Worm (Caenorhabditis elegans) whole organism, mixed stage, embryonic: ENCODE results near the gene C05C10.7.

Source experiments
- bed-3 ChIP-seq: fragments of 200-800 bp; sonication (Bioruptor generic); optimal IDR thresholded peaks from 3 replicates; lab custom pipeline; 2018; ENCODE audit warnings: mild to moderate bottlenecking, missing genetic modification characterization, moderate library complexity, missing compliant biosample characterization
- ceh-39 ChIP-seq: fragments of 150-350 bp; optimal IDR thresholded peaks from 2 replicates; lab custom pipeline; 2014; ENCODE audit warnings: missing biosample characterization, missing genetic modification characterization
- ceh-83 ChIP-seq: fragments of 200-800 bp; sonication (Bioruptor generic); optimal IDR thresholded peaks from 2 replicates; lab custom pipeline; 2018; ENCODE audit warnings: mild to moderate bottlenecking, missing genetic modification characterization, missing compliant biosample characterization
- lin-13 ChIP-seq: fragments of 150-350 bp; optimal IDR thresholded peaks from 2 replicates; lab custom pipeline; 2014; ENCODE audit warnings: missing biosample characterization, missing genetic modification characterization
- lin-32 ChIP-seq: fragments of 200-800 bp; sonication (Bioruptor generic); optimal IDR thresholded peaks from 2 replicates; lab custom pipeline; 2018; ENCODE audit warnings: mild to moderate bottlenecking, missing genetic modification characterization, missing compliant biosample characterization
- nhr-28 ChIP-seq: fragments of 150-350 bp; optimal IDR thresholded peaks from 2 replicates; lab custom pipeline; 2014; ENCODE audit warnings: missing biosample characterization, missing genetic modification characterization
- snpc-4 ChIP-seq: fragments of 150-350 bp; optimal IDR thresholded peaks from 2 replicates; lab custom pipeline; 2014; ENCODE audit warnings: missing biosample characterization, missing genetic modification characterization
- sptf-1 ChIP-seq: sonication (generic microtip); optimal IDR thresholded peaks from 2 replicates; lab custom pipeline; 2017; ENCODE audit warnings: mild to moderate bottlenecking, missing genetic modification characterization, moderate library complexity, missing compliant biosample characterization
- unc-62 ChIP-seq: fragments of 150-350 bp; optimal IDR thresholded peaks from 2 replicates; lab custom pipeline; 2014; ENCODE audit warnings: missing biosample characterization, missing genetic modification reagents, missing genetic modification characterization

- TF ChIP-seq ceh-83 = no peak
- no peak for TF ChIP-seq bed-3
- TF ChIP-seq snpc-4 (tag; lab: Kevin White, UChicago) = no peak
- no peak for TF ChIP-seq sptf-1
- TF ChIP-seq nhr-28 = no peak
- TF ChIP-seq lin-13 = no peak
- no peak for TF ChIP-seq lin-32 (GFP tag; lab: Kevin White, UChicago)
- TF ChIP-seq ceh-39 (tag; lab: Kevin White, UChicago) = no peak
- no peak for TF ChIP-seq unc-62 (GFP tag; lab: Kevin White, UChicago)
Measured at ce11 chrII:9933947-9934383, 4.8 kb downstream of the C05C10.7 start.
